Worm (Caenorhabditis elegans) whole organism, late embryonic: ENCODE results near the gene gar-3.

ENCODE experiments used
- K09A11.1 ChIP-seq: sonication (generic microtip); optimal IDR thresholded peaks from 2 replicates; lab custom pipeline; 2017; ENCODE audit warnings: antibody characterized with exemption, mild to moderate bottlenecking, missing genetic modification characterization, missing compliant biosample characterization; ENCODE audit not compliant: insufficient read depth
- Y22D7AL.16 ChIP-seq: sonication (generic microtip); optimal IDR thresholded peaks from 2 replicates; lab custom pipeline; 2016; ENCODE audit warnings: missing genetic modification characterization, missing compliant biosample characterization
- ets-4 ChIP-seq: sonication (generic microtip); optimal IDR thresholded peaks from 2 replicates; lab custom pipeline; 2016; ENCODE audit warnings: missing genetic modification characterization, missing compliant biosample characterization
- hlh-15 ChIP-seq: sonication (generic microtip); optimal IDR thresholded peaks from 2 replicates; lab custom pipeline; 2016; ENCODE audit warnings: missing genetic modification characterization, missing compliant biosample characterization
- nfya-1 ChIP-seq: sonication (generic microtip); optimal IDR thresholded peaks from 2 replicates; lab custom pipeline; 2017; ENCODE audit warnings: missing genetic modification characterization, mild to moderate bottlenecking, missing compliant biosample characterization, antibody characterized with exemption, moderate library complexity
- nhr-11 ChIP-seq: fragments of 150-350 bp; optimal IDR thresholded peaks from 2 replicates; lab custom pipeline; 2014; ENCODE audit warnings: missing biosample characterization, missing genetic modification characterization
- nhr-232 ChIP-seq: sonication (generic microtip); optimal IDR thresholded peaks from 2 replicates; lab custom pipeline; 2016; ENCODE audit warnings: missing genetic modification characterization, missing compliant biosample characterization
- odd-2 ChIP-seq: sonication (generic microtip); optimal IDR thresholded peaks from 2 replicates; lab custom pipeline; 2017; ENCODE audit warnings: antibody characterized with exemption, mild to moderate bottlenecking, missing genetic modification characterization, missing compliant biosample characterization
- pha-4 ChIP-seq: fragments of 150-350 bp; optimal IDR thresholded peaks from 2 replicates; lab custom pipeline; 2018; ENCODE audit warnings: missing biosample characterization, missing genetic modification reagents, missing genetic modification characterization
- pqm-1 ChIP-seq: sonication (generic microtip); optimal IDR thresholded peaks from 2 replicates; lab custom pipeline; 2016; ENCODE audit warnings: missing genetic modification characterization, missing compliant biosample characterization
- sdc-2 ChIP-seq: sonication (generic microtip); optimal IDR thresholded peaks from 2 replicates; lab custom pipeline; 2016; ENCODE audit warnings: missing genotype, missing genetic modification characterization, missing compliant biosample characterization
- syd-9 ChIP-seq: sonication (generic microtip); optimal IDR thresholded peaks from 2 replicates; lab custom pipeline; 2016; ENCODE audit warnings: mild to moderate bottlenecking, missing genetic modification characterization, moderate library complexity, missing compliant biosample characterization
- unc-55 ChIP-seq: sonication (generic microtip); optimal IDR thresholded peaks from 2 replicates; lab custom pipeline; 2017; ENCODE audit warnings: missing biosample characterization, missing genetic modification reagents, missing genetic modification characterization
- ztf-16 ChIP-seq: sonication (generic microtip); optimal IDR thresholded peaks from 2 replicates; lab custom pipeline; 2017; ENCODE audit warnings: missing genetic modification characterization, missing compliant biosample characterization

ce11 chrV:14599972-14600371 is 20.5 kb upstream of the gar-3 start, which contains the start of gene glb-22:
- TF ChIP-seq unc-55 (GFP tag; lab: Kevin White, UChicago) = no peak
- no peak for TF ChIP-seq K09A11.1 (tag; lab: Kevin White, UChicago)
- TF ChIP-seq nfya-1 (tag; lab: Kevin White, UChicago) = no peak
- TF ChIP-seq hlh-15 (tag; lab: Kevin White, UChicago) = no peak
- no peak for TF ChIP-seq pha-4
- no peak for TF ChIP-seq sdc-2 (tag; lab: Kevin White, UChicago)
- no peak for TF ChIP-seq syd-9 (tag; lab: Kevin White, UChicago)
- no peak for TF ChIP-seq ztf-16
- TF ChIP-seq nhr-232 = no peak
- TF ChIP-seq Y22D7AL.16 (tag; lab: Kevin White, UChicago) = no peak
- no peak for TF ChIP-seq ets-4 (tag; lab: Kevin White, UChicago)
- no peak for TF ChIP-seq nhr-11 (tag; lab: Kevin White, UChicago)
- no peak for TF ChIP-seq pqm-1
- no peak for TF ChIP-seq odd-2 (tag; lab: Kevin White, UChicago)
